Fruit fly (Drosophila melanogaster) whole organism: ENCODE results near the gene Cpr62Ba.

Source experiments
- CG8478 ChIP-seq: fragments of >200 bp; optimal IDR thresholded peaks from 2 replicates; lab custom pipeline; 2018; ENCODE audit warnings: inconsistent platforms
- EcR ChIP-seq, 2 experiments: fragments of >200 bp; optimal IDR thresholded peaks; 2 replicates each; lab custom pipeline; 2017; ENCODE audit warnings: missing biosample characterization in 2 of 2, missing genetic modification characterization in 2 of 2, missing genetic modification reagents in 2 of 2
- psq ChIP-seq: fragments of >200 bp; optimal IDR thresholded peaks from 2 replicates; lab custom pipeline; 2017
- usp ChIP-seq: fragments of >200 bp; optimal IDR thresholded peaks from 2 replicates; lab custom pipeline; 2017; ENCODE audit warnings: missing biosample characterization, missing genetic modification characterization, mixed read lengths

DNA sequence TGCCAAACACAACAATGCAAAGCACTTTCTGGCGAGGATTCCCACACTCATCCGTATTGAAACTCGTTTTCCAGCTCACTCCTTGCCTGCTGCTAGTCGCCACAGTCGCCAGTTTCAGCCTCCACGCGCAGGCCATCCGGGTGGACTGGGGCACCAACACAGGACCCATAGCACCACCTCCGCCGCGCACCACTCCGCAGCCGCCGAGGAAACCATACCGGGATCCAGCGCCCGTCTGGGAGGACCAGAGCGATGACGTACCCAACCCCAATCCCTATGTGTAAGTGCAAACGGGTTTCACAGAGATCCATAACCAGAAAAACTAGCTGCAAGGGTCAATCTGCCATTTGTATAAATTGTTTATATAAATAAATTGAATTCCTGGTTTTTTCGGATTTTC, 10.4 kb downstream of the Cpr62Ba start:
- TF ChIP-seq usp (GFP tag; lab: Kevin White, UChicago) (no peak), psq (lab: Kevin White, UChicago) (no peak), EcR (GFP tag; optimal IDR thresholded peaks at IDR 0.05; lab: Kevin White, UChicago) (no peak), CG8478 (lab: Kevin White, UChicago) (no peak)
